Worm (Caenorhabditis elegans): ENCODE measurements around the gene prp-21.

DNA sequence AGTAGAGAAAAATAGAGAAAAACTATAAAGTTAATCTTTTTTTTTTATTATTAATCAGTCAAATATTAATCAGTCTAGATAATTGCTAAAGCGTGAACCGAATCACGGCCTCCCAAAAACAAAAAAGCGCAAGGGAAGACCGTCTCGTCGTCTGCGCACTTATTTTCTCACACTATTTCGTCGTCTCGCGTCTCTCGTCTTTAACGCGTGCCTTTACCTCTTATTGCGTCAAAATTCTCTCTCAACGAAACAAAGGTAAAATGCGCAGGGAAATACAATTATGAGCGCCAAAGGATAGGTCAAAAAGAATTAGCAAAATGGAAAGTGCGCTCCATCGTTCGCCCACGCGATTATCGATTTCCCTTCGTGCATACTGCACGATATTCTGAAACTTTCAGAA is 21.4 kb downstream of the prp-21 start:
- TF ChIP-seq ceh-22 (tag; optimal IDR thresholded peaks at IDR 0.05) = no peak
- TF ChIP-seq che-1 (tag; optimal IDR thresholded peaks at IDR 0.05) = no peak
- no peak for TF ChIP-seq ama-1 (optimal IDR thresholded peaks at IDR 0.05)
- TF ChIP-seq tbx-2 (tag; optimal IDR thresholded peaks at IDR 0.05) = no peak
- TF ChIP-seq T23F11.4 (GFP tag; optimal IDR thresholded peaks at IDR 0.05) = no peak
- TF ChIP-seq pqm-1 (tag; optimal IDR thresholded peaks at IDR 0.05) = no peak
- no peak for TF ChIP-seq gmeb-2 (tag; optimal IDR thresholded peaks at IDR 0.05)
- TF ChIP-seq sox-4 (tag; optimal IDR thresholded peaks at IDR 0.05) = no peak
- TF ChIP-seq syd-9 (tag; optimal IDR thresholded peaks at IDR 0.05) = no peak
- no peak for TF ChIP-seq ceh-6 (GFP tag; optimal IDR thresholded peaks at IDR 0.05)
- no peak for TF ChIP-seq pha-2 (tag; optimal IDR thresholded peaks at IDR 0.05)
